Fruit fly (Drosophila melanogaster) whole organism, embryonic: Measurements from ENCODE around the gene CG33191.
A peak's percentile ranks its signal among the peaks of the same experiment; 100 is the strongest.

Experiments
- Atf-2 ChIP-seq: fragments of 200-800 bp; sonication (Bioruptor generic); optimal IDR thresholded peaks from 2 replicates; lab custom pipeline; 2016; ENCODE audit warnings: missing biosample characterization, missing genetic modification characterization
- Atf3 ChIP-seq: fragments of 200-800 bp; sonication (Bioruptor generic); optimal IDR thresholded peaks from 3 replicates; lab custom pipeline; 2016; ENCODE audit warnings: missing biosample characterization, missing genetic modification characterization
- B-H2 ChIP-seq: fragments of 200-800 bp; sonication (Bioruptor generic); optimal IDR thresholded peaks from 2 replicates; lab custom pipeline; 2018; ENCODE audit warnings: missing biosample characterization, mild to moderate bottlenecking, missing genetic modification characterization
- CG10543 ChIP-seq: fragments of 200-800 bp; sonication (Bioruptor generic); optimal IDR thresholded peaks from 3 replicates; lab custom pipeline; 2017; ENCODE audit warnings: missing biosample characterization, mild to moderate bottlenecking, missing genetic modification characterization, moderate library complexity
- CG10979 ChIP-seq: fragments of 200-800 bp; sonication (Bioruptor generic); optimal IDR thresholded peaks from 2 replicates; lab custom pipeline; 2018; ENCODE audit warnings: missing biosample characterization, mild to moderate bottlenecking, missing genetic modification characterization, moderate library complexity
- CG11504 ChIP-seq: fragments of 200-800 bp; sonication (Bioruptor generic); optimal IDR thresholded peaks from 3 replicates; lab custom pipeline; 2019; ENCODE audit warnings: missing biosample characterization, mild to moderate bottlenecking, missing genetic modification characterization, moderate library complexity
- CG14860 ChIP-seq: fragments of 200-800 bp; sonication (Bioruptor generic); IDR thresholded peaks from 3 replicates; pipeline ENCODE4 v1.3.6; 2022; ENCODE audit warnings: missing biosample characterization, missing genetic modification characterization; ENCODE audit not compliant: partially characterized antibody
- CG16815 ChIP-seq: fragments of 200-800 bp; sonication (Bioruptor generic); optimal IDR thresholded peaks from 3 replicates; lab custom pipeline; 2017; ENCODE audit warnings: missing biosample characterization, mild to moderate bottlenecking, missing genetic modification characterization
- CG16863 ChIP-seq: fragments of 200-800 bp; sonication (Bioruptor generic); optimal IDR thresholded peaks from 3 replicates; lab custom pipeline; 2016; ENCODE audit warnings: missing biosample characterization, missing genetic modification characterization
- CG18599 ChIP-seq: fragments of 200-800 bp; sonication (Bioruptor generic); optimal IDR thresholded peaks from 3 replicates; lab custom pipeline; 2017; ENCODE audit warnings: missing biosample characterization, missing genetic modification characterization, mild to moderate bottlenecking, moderate library complexity, missing genetic modification reagents
- CG2202 ChIP-seq: fragments of 200-800 bp; sonication (Bioruptor generic); optimal IDR thresholded peaks from 2 replicates; lab custom pipeline; 2018; ENCODE audit warnings: missing biosample characterization, mild to moderate bottlenecking, missing genetic modification characterization
- CG30431 ChIP-seq: fragments of 200-800 bp; sonication (Bioruptor generic); optimal IDR thresholded peaks from 2 replicates; lab custom pipeline; 2017; ENCODE audit warnings: missing biosample characterization, missing genetic modification characterization
- CG4854 ChIP-seq: fragments of 200-800 bp; sonication (Bioruptor generic); optimal IDR thresholded peaks from 2 replicates; lab custom pipeline; 2016; ENCODE audit warnings: missing biosample characterization, missing genetic modification characterization, inconsistent platforms
- CG5180 ChIP-seq: fragments of 200-800 bp; sonication (Bioruptor generic); optimal IDR thresholded peaks from 3 replicates; lab custom pipeline; 2017; ENCODE audit warnings: missing biosample characterization, missing genetic modification characterization, mild to moderate bottlenecking, moderate library complexity, missing genetic modification reagents
- CG6813 ChIP-seq: fragments of 200-800 bp; sonication (Bioruptor generic); optimal IDR thresholded peaks from 2 replicates; lab custom pipeline; 2017; ENCODE audit warnings: missing biosample characterization, missing genetic modification characterization, mild to moderate bottlenecking, moderate library complexity, missing genetic modification reagents
- CG6854 ChIP-seq: fragments of 200-800 bp; sonication (Bioruptor generic); optimal IDR thresholded peaks from 3 replicates; lab custom pipeline; 2017; ENCODE audit warnings: missing biosample characterization, mild to moderate bottlenecking, missing genetic modification characterization
- CoRest ChIP-seq: fragments of 200-800 bp; sonication (Bioruptor generic); optimal IDR thresholded peaks from 3 replicates; lab custom pipeline; 2018; ENCODE audit warnings: missing biosample characterization, mild to moderate bottlenecking, missing genetic modification characterization, moderate library complexity
- D19A ChIP-seq: fragments of 200-800 bp; optimal IDR thresholded peaks from 3 replicates; lab custom pipeline; 2019; ENCODE audit warnings: missing biosample characterization, mild to moderate bottlenecking, missing genetic modification characterization, moderate library complexity
- Deaf1 ChIP-seq: fragments of 200-800 bp; optimal IDR thresholded peaks from 3 replicates; lab custom pipeline; 2019; ENCODE audit warnings: missing biosample characterization, mild to moderate bottlenecking, missing genetic modification characterization, moderate library complexity
- Dfd ChIP-seq, 2 experiments: fragments of >200 bp; optimal IDR thresholded peaks; 2 replicates each; lab custom pipeline; 2017; ENCODE audit warnings: missing biosample characterization in 2 of 2, missing genetic modification characterization in 2 of 2
- Dip2 ChIP-seq: fragments of 200-800 bp; sonication (Bioruptor generic); IDR thresholded peaks from 2 replicates; pipeline ENCODE4 v1.3.6; 2022; ENCODE audit warnings: missing biosample characterization, missing genetic modification characterization
- Hmr ChIP-seq: fragments of 200-800 bp; sonication (Bioruptor generic); optimal IDR thresholded peaks from 3 replicates; lab custom pipeline; 2017; ENCODE audit warnings: mild to moderate bottlenecking, missing biosample characterization, missing genetic modification reagents, missing genetic modification characterization
- NfI ChIP-seq: fragments of 200-800 bp; sonication (Bioruptor generic); optimal IDR thresholded peaks from 3 replicates; lab custom pipeline; 2018; ENCODE audit warnings: missing biosample characterization, mild to moderate bottlenecking, missing genetic modification characterization, moderate library complexity
- Optix ChIP-seq: fragments of 200-800 bp; sonication (Bioruptor generic); IDR thresholded peaks from 3 replicates; pipeline ENCODE4 v1.3.6; 2022; ENCODE audit warnings: missing biosample characterization, missing genetic modification characterization
- Pdp1 ChIP-seq, 2 experiments: fragments of 200-800 bp; sonication (Bioruptor generic); optimal IDR thresholded peaks; 3 replicates each; lab custom pipeline; 2016; ENCODE audit warnings: missing biosample characterization in 2 of 2, missing genetic modification characterization in 2 of 2, mild to moderate bottlenecking in 1 of 2, moderate library complexity in 1 of 2
- ab ChIP-seq: fragments of 200-800 bp; sonication (Bioruptor generic); optimal IDR thresholded peaks from 2 replicates; lab custom pipeline; 2016; ENCODE audit warnings: missing biosample characterization, missing genetic modification characterization
- abd-A ChIP-seq: fragments of 200-800 bp; sonication (Bioruptor generic); optimal IDR thresholded peaks from 3 replicates; lab custom pipeline; 2019; ENCODE audit warnings: missing biosample characterization, mild to moderate bottlenecking, missing genetic modification characterization, moderate library complexity
- bowl ChIP-seq: fragments of 200-800 bp; sonication (Bioruptor generic); IDR thresholded peaks from 2 replicates; pipeline ENCODE4 v1.3.6; 2022; ENCODE audit warnings: missing biosample characterization, missing genetic modification characterization
- dimm ChIP-seq: fragments of 200-800 bp; sonication (Bioruptor generic); IDR thresholded peaks from 2 replicates; pipeline ENCODE4 v1.3.6; 2022; ENCODE audit warnings: missing biosample characterization, missing genetic modification characterization
- emc ChIP-seq: fragments of 200-800 bp; sonication (Bioruptor generic); optimal IDR thresholded peaks from 2 replicates; lab custom pipeline; 2016; ENCODE audit warnings: missing biosample characterization, missing genetic modification characterization
- eve ChIP-seq, 2 experiments: fragments of >200 bp; optimal IDR thresholded peaks; 2 replicates each; lab custom pipeline; 2017; ENCODE audit warnings: missing biosample characterization in 2 of 2, missing genetic modification characterization in 2 of 2
- gce ChIP-seq: fragments of 200-800 bp; sonication (Bioruptor generic); IDR thresholded peaks from 3 replicates; pipeline ENCODE4 v1.3.6; 2022; ENCODE audit warnings: missing biosample characterization, missing genetic modification characterization
- gsb ChIP-seq: fragments of 200-800 bp; sonication (Bioruptor generic); IDR thresholded peaks from 2 replicates; pipeline ENCODE4 v1.3.6; 2022; ENCODE audit warnings: missing biosample characterization, missing genetic modification characterization
- kah ChIP-seq: fragments of 200-800 bp; sonication (Bioruptor generic); optimal IDR thresholded peaks from 2 replicates; lab custom pipeline; 2018; ENCODE audit warnings: missing biosample characterization, mild to moderate bottlenecking, missing genetic modification characterization
- kay ChIP-seq: fragments of 200-800 bp; sonication (Bioruptor generic); optimal IDR thresholded peaks from 2 replicates; lab custom pipeline; 2016; ENCODE audit warnings: missing biosample characterization, missing genetic modification characterization
- knrl ChIP-seq: fragments of 200-800 bp; sonication (Bioruptor generic); IDR thresholded peaks from 3 replicates; pipeline ENCODE4 v1.3.6; 2022; ENCODE audit warnings: missing biosample characterization, missing genetic modification characterization; ENCODE audit not compliant: partially characterized antibody
- mam ChIP-seq: fragments of 200-800 bp; sonication (Bioruptor generic); optimal IDR thresholded peaks from 3 replicates; lab custom pipeline; 2016; ENCODE audit warnings: missing biosample characterization, missing genetic modification characterization
- nerfin-1 ChIP-seq: fragments of 200-800 bp; sonication (Bioruptor generic); optimal IDR thresholded peaks from 3 replicates; lab custom pipeline; 2019; ENCODE audit warnings: missing biosample characterization, mild to moderate bottlenecking, missing genetic modification characterization, moderate library complexity
- p53 ChIP-seq: fragments of 200-800 bp; sonication (Bioruptor generic); optimal IDR thresholded peaks from 2 replicates; lab custom pipeline; 2016; ENCODE audit warnings: missing biosample characterization, missing genetic modification characterization
- phol ChIP-seq: fragments of 200-800 bp; sonication (Bioruptor generic); optimal IDR thresholded peaks from 3 replicates; lab custom pipeline; 2018; ENCODE audit warnings: missing biosample characterization, mild to moderate bottlenecking, missing genetic modification characterization, moderate library complexity
- ro ChIP-seq: fragments of 200-800 bp; sonication (Bioruptor generic); IDR thresholded peaks from 2 replicates; pipeline ENCODE4 v1.3.6; 2022; ENCODE audit warnings: missing biosample characterization, missing genetic modification characterization
- sens-2 ChIP-seq: fragments of 200-800 bp; sonication (Bioruptor generic); IDR thresholded peaks from 2 replicates; pipeline ENCODE4 v1.3.6; 2022; ENCODE audit warnings: missing biosample characterization, missing genetic modification characterization
- sima ChIP-seq: fragments of 200-800 bp; sonication (Bioruptor generic); optimal IDR thresholded peaks from 2 replicates; lab custom pipeline; 2016; ENCODE audit warnings: missing biosample characterization, missing genetic modification characterization
- z ChIP-seq: fragments of 200-800 bp; sonication (Bioruptor generic); IDR thresholded peaks from 3 replicates; pipeline ENCODE4 v1.3.6; 2022; ENCODE audit warnings: missing biosample characterization, missing genetic modification characterization
- zfh1 ChIP-seq: fragments of 200-800 bp; sonication (Bioruptor generic); IDR thresholded peaks from 3 replicates; pipeline ENCODE4 v1.3.6; 2022; ENCODE audit warnings: missing biosample characterization, missing genetic modification characterization

Gene CG33191

DNA sequence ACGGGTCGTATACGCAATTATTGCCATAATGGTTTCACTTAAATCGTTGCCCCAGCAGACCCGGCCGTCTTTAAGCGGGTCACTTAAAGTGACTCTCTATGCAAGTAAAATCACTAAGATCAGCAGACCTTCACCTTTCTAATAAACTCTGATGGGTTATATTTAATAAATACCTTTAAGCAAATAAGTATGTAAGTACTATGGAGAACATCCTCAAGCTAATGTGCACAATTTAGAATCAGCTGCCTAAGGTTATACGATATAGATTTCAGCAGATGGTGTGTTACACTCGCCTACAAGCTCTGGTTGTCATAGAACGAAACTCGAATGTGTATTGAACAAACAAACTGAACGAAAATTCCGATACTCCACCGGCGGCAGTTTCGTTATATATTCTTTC is 10.6 kb downstream of the CG33191 start, which contains the start of gene CG8236:
Gene CG8236, plus strand, starts transcription at position 301 of the 400 bp plus-strand sequence.
- TF ChIP-seq sens-2 (no peak), CG6813 (GFP tag; lab: Kevin White, UChicago) (no peak), knrl (GFP tag; lab: Robert Waterston, UW) (no peak), CG18599 (GFP tag; lab: Kevin White, UChicago) (no peak), emc (GFP tag; lab: Kevin White, UChicago) (no peak), Deaf1 (tag; lab: Kevin White, UChicago) (no peak), p53 (no peak), B-H2 (no peak), gce (GFP tag; lab: Robert Waterston, UW) (no peak), CG5180 (no peak), kay (GFP tag; lab: Kevin White, UChicago) (no peak), Atf-2 (GFP tag; lab: Kevin White, UChicago) (no peak), mam (GFP tag; lab: Kevin White, UChicago) (no peak), ro (GFP tag; lab: Robert Waterston, UW) (no peak), bowl (GFP tag; lab: Robert Waterston, UW) (no peak), CG6854 (GFP tag; lab: Kevin White, UChicago) (no peak)

DNA sequence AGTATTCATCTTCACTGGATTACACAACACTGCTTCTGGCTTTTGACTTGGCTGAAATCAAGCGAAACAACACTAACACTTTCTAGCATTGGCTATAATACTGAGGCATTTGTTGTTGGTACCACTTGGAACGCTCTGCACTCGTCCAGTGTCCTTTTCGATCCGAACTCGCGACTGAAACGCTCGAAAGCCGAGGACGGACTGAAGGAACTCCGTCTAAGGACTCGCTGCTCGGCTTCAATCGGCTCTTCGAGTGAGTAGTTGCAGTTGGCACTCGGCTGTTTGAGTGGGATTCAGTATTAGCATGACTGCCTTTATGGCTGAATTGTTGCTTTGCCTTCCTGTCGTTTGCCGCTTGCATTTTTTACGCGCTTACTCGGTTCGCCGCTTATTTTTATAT is 11.7 kb downstream of the CG33191 start, which contains the start of the genes CG34135 and CG11768:
Gene CG34135, minus strand, starts transcription at position 194 of the 400 bp plus-strand sequence.
Gene CG11768, minus strand, starts transcription at position 203 of the 400 bp plus-strand sequence.
- peak; percentile 91 for TF ChIP-seq z (GFP tag; lab: Robert Waterston, UW)
- peak; percentile 94 for TF ChIP-seq Deaf1 (tag; lab: Kevin White, UChicago)
- no peak for TF ChIP-seq Atf3 (GFP tag; lab: Kevin White, UChicago)
- TF ChIP-seq CG16863 (GFP tag; lab: Kevin White, UChicago): no peak
- no peak for TF ChIP-seq Optix (GFP tag; lab: Robert Waterston, UW)
- 0 out of 3 replicates have a peak, but pooled peaks have one; percentile 22 for TF ChIP-seq zfh1 (GFP tag; lab: Robert Waterston, UW)
- TF ChIP-seq CG10979 (tag; lab: Kevin White, UChicago): no peak

DNA sequence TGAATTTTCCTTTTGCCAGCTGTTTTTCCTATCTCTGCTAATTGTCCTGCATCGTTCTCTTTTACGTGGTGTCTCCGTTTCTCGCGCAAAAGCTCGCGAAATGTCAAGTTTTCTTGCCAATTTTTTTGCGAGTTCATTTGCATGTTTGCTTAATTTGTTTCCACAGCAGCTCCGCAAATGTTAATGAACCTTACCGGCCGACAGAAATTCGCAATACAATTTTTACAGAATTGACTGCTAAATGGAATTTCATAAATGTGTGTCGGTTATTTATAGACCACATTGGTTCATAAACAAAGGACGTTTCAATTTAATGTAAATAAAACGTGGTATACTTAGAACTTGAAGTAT is 31.0 kb downstream of the CG33191 start:
- no peak for TF ChIP-seq CG4854 (GFP tag; lab: Kevin White, UChicago)
- TF ChIP-seq D19A: no peak
- no peak for TF ChIP-seq kah (GFP tag; lab: Kevin White, UChicago)
- TF ChIP-seq CG30431: no peak
- no peak for TF ChIP-seq Dfd (GFP tag; optimal IDR thresholded peaks at IDR 0.05; lab: Kevin White, UChicago)
- TF ChIP-seq abd-A: no peak
- TF ChIP-seq dimm (GFP tag; lab: Robert Waterston, UW): no peak
- TF ChIP-seq sima (GFP tag; lab: Kevin White, UChicago): no peak
- no peak for TF ChIP-seq phol (tag; lab: Kevin White, UChicago)
- no peak for TF ChIP-seq CG18599 (GFP tag; lab: Kevin White, UChicago)
- TF ChIP-seq CG16815: no peak
- TF ChIP-seq gsb (GFP tag; lab: Robert Waterston, UW): no peak
- no peak for TF ChIP-seq Pdp1 (GFP tag; optimal IDR thresholded peaks at IDR 0.05; lab: Kevin White, UChicago)

DNA sequence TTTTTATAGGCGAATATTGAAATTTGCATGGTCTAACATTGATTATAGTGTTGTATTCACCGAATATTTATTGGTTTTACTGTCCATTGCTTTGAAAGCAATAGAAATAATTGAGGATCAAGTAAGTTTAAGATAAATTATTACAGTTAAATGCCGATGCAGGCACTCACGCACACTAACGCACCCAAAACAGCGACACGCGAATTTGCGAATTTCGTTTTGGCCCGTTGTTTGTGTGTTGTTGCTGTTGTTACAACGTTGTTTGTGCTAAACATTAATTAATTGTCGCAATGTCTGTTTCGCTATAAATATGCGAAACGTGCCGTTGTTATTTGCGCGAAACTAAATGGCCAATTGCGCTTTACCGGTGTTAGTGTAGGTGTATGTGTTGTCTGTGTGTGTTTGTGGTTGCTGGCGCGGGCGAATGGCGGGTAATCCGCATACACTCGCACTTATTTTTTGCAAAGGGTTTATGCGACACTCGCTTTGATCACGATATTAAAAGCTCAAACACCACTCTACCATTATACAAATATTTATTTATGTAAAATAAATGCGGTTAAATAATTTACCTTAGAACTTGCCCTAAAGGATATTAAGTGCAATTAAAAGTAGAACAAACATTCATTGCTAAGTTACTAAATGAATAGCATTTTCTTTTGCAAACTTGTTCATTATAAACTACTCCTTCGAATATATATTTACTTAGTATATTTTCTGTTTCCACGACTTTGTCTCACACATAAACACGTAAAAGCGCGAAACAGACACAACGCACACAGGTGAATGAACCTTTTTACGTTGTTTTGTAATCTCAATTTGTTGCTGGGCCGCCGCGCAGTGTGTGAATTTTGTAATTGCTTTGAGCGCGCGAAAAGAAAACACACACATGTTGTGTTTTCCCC is 31.6 kb downstream of the CG33191 start:
- no peak for TF ChIP-seq CG2202 (tag; lab: Kevin White, UChicago)
- TF ChIP-seq eve (GFP tag; optimal IDR thresholded peaks at IDR 0.05; lab: Kevin White, UChicago): no peak
- 0 out of 3 replicates have a peak, but pooled peaks have one; percentile 2 for TF ChIP-seq CG14860 (GFP tag; lab: Robert Waterston, UW)
- no peak for TF ChIP-seq NfI (GFP tag; lab: Kevin White, UChicago)
- peak; percentile 42 for TF ChIP-seq Hmr
- no peak for TF ChIP-seq ab (GFP tag; lab: Kevin White, UChicago)
- peak; percentile 2 for TF ChIP-seq CG10543 (GFP tag; lab: Kevin White, UChicago)
- TF ChIP-seq Dip2: no peak
- TF ChIP-seq CG11504 (tag; lab: Kevin White, UChicago): no peak
- TF ChIP-seq Pdp1 (GFP tag; optimal IDR thresholded peaks at IDR 0.05; lab: Kevin White, UChicago): no peak
- no peak for TF ChIP-seq CoRest (tag; lab: Kevin White, UChicago)
- TF ChIP-seq nerfin-1 (tag; lab: Kevin White, UChicago): peak; percentile 97
